Fruit fly (Drosophila melanogaster) whole organism, pupa: ENCODE results near the gene Naa40.
A peak's percentile ranks its signal among the peaks of the same experiment; 100 is the strongest.

Experiments used
- CG10348 ChIP-seq: fragments of 200-800 bp; sonication (Bioruptor generic); IDR thresholded peaks from 2 replicates; pipeline ENCODE4 v1.3.6; 2022; ENCODE audit warnings: missing biosample characterization, missing genetic modification characterization
- CG12605 ChIP-seq: fragments of 200-800 bp; sonication (Bioruptor generic); IDR thresholded peaks from 2 replicates; pipeline ENCODE4 v1.3.6; 2022; ENCODE audit warnings: missing biosample characterization, missing genetic modification characterization
- CG13204 ChIP-seq: fragments of 200-800 bp; sonication (Bioruptor generic); optimal IDR thresholded peaks from 2 replicates; lab custom pipeline; 2018; ENCODE audit warnings: missing biosample characterization, mild to moderate bottlenecking, missing genetic modification characterization, moderate library complexity
- CG14655 ChIP-seq: fragments of 200-800 bp; sonication (Bioruptor generic); optimal IDR thresholded peaks from 3 replicates; lab custom pipeline; 2017; ENCODE audit warnings: mild to moderate bottlenecking, missing biosample characterization, missing genetic modification reagents, missing genetic modification characterization
- CG15710 ChIP-seq: fragments of 200-800 bp; sonication (Bioruptor generic); optimal IDR thresholded peaks from 2 replicates; lab custom pipeline; 2018; ENCODE audit warnings: missing biosample characterization, mild to moderate bottlenecking, missing genetic modification characterization, moderate library complexity
- CG17806 ChIP-seq: fragments of 200-800 bp; sonication (Bioruptor generic); optimal IDR thresholded peaks from 2 replicates; lab custom pipeline; 2018; ENCODE audit warnings: missing biosample characterization, mild to moderate bottlenecking, missing genetic modification characterization, moderate library complexity
- CG32121 ChIP-seq: fragments of 200-800 bp; sonication (Bioruptor generic); IDR thresholded peaks from 2 replicates; pipeline ENCODE4 v1.3.6; 2022; ENCODE audit warnings: missing biosample characterization, missing genetic modification characterization
- CG34367 ChIP-seq: fragments of 200-800 bp; sonication (Bioruptor generic); optimal IDR thresholded peaks from 2 replicates; lab custom pipeline; 2018; ENCODE audit warnings: missing biosample characterization, mild to moderate bottlenecking, missing genetic modification characterization
- CG4496 ChIP-seq: fragments of 200-800 bp; sonication (Bioruptor generic); IDR thresholded peaks from 3 replicates; pipeline ENCODE4 v1.3.6; 2022; ENCODE audit warnings: missing biosample characterization, missing genetic modification characterization
- CG8159 ChIP-seq: fragments of 200-800 bp; sonication (Bioruptor generic); optimal IDR thresholded peaks from 3 replicates; lab custom pipeline; 2018; ENCODE audit warnings: missing biosample characterization, mild to moderate bottlenecking, missing genetic modification characterization, moderate library complexity
- CG8301 ChIP-seq: fragments of 200-800 bp; sonication (Bioruptor generic); optimal IDR thresholded peaks from 2 replicates; lab custom pipeline; 2018; ENCODE audit warnings: missing biosample characterization, mild to moderate bottlenecking, missing genetic modification characterization
- CG9948 ChIP-seq: fragments of 200-800 bp; sonication (Bioruptor generic); optimal IDR thresholded peaks from 2 replicates; lab custom pipeline; 2018; ENCODE audit warnings: missing biosample characterization, mild to moderate bottlenecking, missing genetic modification characterization, moderate library complexity
- D1 ChIP-seq: fragments of 200-800 bp; sonication (Bioruptor generic); optimal IDR thresholded peaks from 2 replicates; lab custom pipeline; 2018; ENCODE audit warnings: missing biosample characterization, mild to moderate bottlenecking, missing genetic modification characterization, moderate library complexity
- EcR ChIP-seq: fragments of 200-800 bp; sonication (Bioruptor generic); optimal IDR thresholded peaks from 3 replicates; lab custom pipeline; 2019; ENCODE audit warnings: missing biosample characterization, missing genetic modification characterization, mild to moderate bottlenecking, moderate library complexity, missing genetic modification reagents
- Ets98B ChIP-seq: fragments of 200-800 bp; sonication (Bioruptor generic); IDR thresholded peaks from 2 replicates; pipeline ENCODE4 v1.3.6; 2022; ENCODE audit warnings: missing biosample characterization, missing genetic modification characterization
- Pif1A ChIP-seq: fragments of 200-800 bp; sonication (Bioruptor generic); optimal IDR thresholded peaks from 3 replicates; lab custom pipeline; 2016; ENCODE audit warnings: missing biosample characterization, missing genetic modification characterization
- Pif1B ChIP-seq: fragments of 200-800 bp; sonication (Bioruptor generic); optimal IDR thresholded peaks from 3 replicates; lab custom pipeline; 2016; ENCODE audit warnings: missing biosample characterization, missing genetic modification characterization
- Snoo ChIP-seq: fragments of 200-800 bp; sonication (Bioruptor generic); optimal IDR thresholded peaks from 3 replicates; lab custom pipeline; 2017; ENCODE audit warnings: missing biosample characterization, mild to moderate bottlenecking, missing genetic modification characterization, inconsistent platforms
- fd96Ca ChIP-seq: fragments of 200-800 bp; sonication (Bioruptor generic); IDR thresholded peaks from 3 replicates; pipeline ENCODE4 v1.3.6; 2022; ENCODE audit warnings: missing biosample characterization, missing genetic modification characterization
- gl ChIP-seq: fragments of 200-800 bp; sonication (Bioruptor generic); optimal IDR thresholded peaks from 2 replicates; lab custom pipeline; 2018; ENCODE audit warnings: missing biosample characterization, mild to moderate bottlenecking, missing genetic modification characterization
- rn ChIP-seq: fragments of 200-800 bp; sonication (Bioruptor generic); IDR thresholded peaks from 2 replicates; pipeline ENCODE4 v1.3.6; 2022; ENCODE audit warnings: missing biosample characterization, missing genetic modification characterization

Gene Naa40

DNA sequence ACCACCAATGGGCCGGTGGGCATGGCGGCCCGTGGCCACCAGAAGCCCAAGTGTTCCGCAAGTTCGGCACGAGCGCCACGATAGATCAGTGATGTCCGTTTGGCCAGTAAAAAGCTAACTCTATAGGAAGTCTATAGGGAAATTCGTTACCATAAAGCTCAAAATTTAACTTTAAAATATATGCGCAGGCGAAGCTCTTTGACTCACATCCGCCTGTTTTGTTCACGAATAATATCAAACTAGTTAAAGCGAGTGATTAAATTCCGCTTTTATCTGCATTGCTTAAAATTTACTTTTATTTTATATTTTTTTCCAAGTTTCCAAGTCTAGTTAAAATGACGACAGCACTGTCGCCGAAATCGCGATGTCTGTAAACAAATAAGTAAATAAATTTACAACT, 32.9 kb upstream of the Naa40 start:
- peak; percentile 55 for TF ChIP-seq CG8301 (tag; lab: Kevin White, UChicago)
- no peak for TF ChIP-seq CG12605
- TF ChIP-seq fd96Ca (GFP tag; lab: Robert Waterston, UW), result peak; percentile 72
- no peak for TF ChIP-seq EcR (GFP tag; lab: Kevin White, UChicago)
- peak; percentile 38 for TF ChIP-seq CG15710
- TF ChIP-seq gl (tag; lab: Kevin White, UChicago), result no peak
- TF ChIP-seq D1 (tag; lab: Kevin White, UChicago), result peak; percentile 10
- TF ChIP-seq Pif1A (GFP tag; lab: Kevin White, UChicago), result no peak
- peak; percentile 34 for TF ChIP-seq CG9948 (tag; lab: Kevin White, UChicago)
- peak; percentile 47 for TF ChIP-seq Pif1B (GFP tag; lab: Kevin White, UChicago)
- TF ChIP-seq CG14655, result peak; percentile 63
- no peak for TF ChIP-seq CG10348 (GFP tag; lab: Robert Waterston, UW)
- peak; percentile 5 for TF ChIP-seq Snoo
- TF ChIP-seq CG13204 (GFP tag; lab: Kevin White, UChicago), result no peak
- TF ChIP-seq CG17806 (tag; lab: Kevin White, UChicago), result peak; percentile 42
- TF ChIP-seq rn, result no peak
- TF ChIP-seq CG8159 (tag; lab: Kevin White, UChicago), result peak; percentile 53
- peak; percentile 37 for TF ChIP-seq CG32121 (GFP tag; lab: Robert Waterston, UW)
- TF ChIP-seq CG4496 (GFP tag; lab: Robert Waterston, UW), result peak; percentile 71
- peak; percentile 38 for TF ChIP-seq Ets98B (GFP tag; lab: Robert Waterston, UW)
- TF ChIP-seq CG34367, result no peak
- TF ChIP-seq, all 21 proteins: peak for 13

DNA sequence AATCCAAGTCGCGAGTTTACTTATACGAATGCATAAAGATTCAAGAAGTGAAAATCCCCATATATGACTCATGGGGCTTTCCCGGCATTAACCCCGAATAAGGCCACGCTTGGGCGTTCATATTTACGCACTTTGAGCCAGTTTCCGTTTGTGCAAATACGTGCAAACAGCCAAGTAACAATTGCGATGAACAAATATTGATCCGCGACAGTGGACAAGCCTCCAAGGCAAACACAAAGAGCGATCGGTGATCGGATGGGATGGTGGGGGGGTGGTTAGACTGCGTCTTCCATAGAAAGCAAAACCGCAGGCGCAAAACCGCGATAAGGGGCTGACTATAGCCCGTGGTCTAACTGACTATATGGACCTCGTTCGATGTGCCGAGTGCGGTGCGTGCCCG, 32.5 kb upstream of the Naa40 start:
- TF ChIP-seq EcR (GFP tag; lab: Kevin White, UChicago) (peak; percentile 35), CG15710 (no peak), fd96Ca (GFP tag; lab: Robert Waterston, UW) (peak; percentile 49), CG32121 (GFP tag; lab: Robert Waterston, UW) (no peak; the same call in 1 of the 2 replicates), gl (tag; lab: Kevin White, UChicago) (peak; percentile 74), Ets98B (GFP tag; lab: Robert Waterston, UW) (peak; percentile 37; the same call in 1 of the 2 replicates), CG12605 (peak; percentile 40), CG9948 (tag; lab: Kevin White, UChicago) (no peak), Pif1A (GFP tag; lab: Kevin White, UChicago) (peak; percentile 62), CG17806 (tag; lab: Kevin White, UChicago) (no peak), CG34367 (peak; percentile 52), CG14655 (no peak), CG10348 (GFP tag; lab: Robert Waterston, UW) (no peak), CG8301 (tag; lab: Kevin White, UChicago) (no peak), rn (0 out of 2 replicates have a peak, but pooled peaks have one; percentile 18), CG13204 (GFP tag; lab: Kevin White, UChicago) (peak; percentile 83), CG4496 (GFP tag; lab: Robert Waterston, UW) (peak; percentile 36; the same call in 2 of the 3 replicates), Pif1B (GFP tag; lab: Kevin White, UChicago) (no peak), D1 (tag; lab: Kevin White, UChicago) (no peak), CG8159 (tag; lab: Kevin White, UChicago) (no peak), Snoo (no peak)

DNA sequence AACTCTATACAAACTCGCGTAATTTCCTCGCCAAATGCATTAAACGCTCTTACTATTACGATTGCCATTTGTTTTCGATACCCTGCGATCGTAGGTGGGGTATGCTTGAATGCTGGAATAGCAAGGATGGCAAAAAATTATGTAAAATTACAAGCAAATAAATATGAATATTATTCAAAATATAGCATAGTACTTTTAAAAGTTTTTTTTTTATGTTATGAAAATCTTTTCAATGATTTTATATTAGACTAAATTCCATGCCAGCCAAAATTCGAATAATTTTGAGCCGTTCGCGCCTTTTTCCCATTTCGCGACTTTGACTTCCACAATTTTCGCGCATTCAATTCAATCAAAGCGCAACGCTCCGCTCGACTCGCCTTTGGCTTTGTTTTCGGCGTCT, 31.4 kb upstream of the Naa40 start:
- no peak for TF ChIP-seq gl (tag; lab: Kevin White, UChicago)
- TF ChIP-seq CG17806 (tag; lab: Kevin White, UChicago), result no peak
- TF ChIP-seq CG10348 (GFP tag; lab: Robert Waterston, UW), result no peak
- no peak for TF ChIP-seq Ets98B (GFP tag; lab: Robert Waterston, UW)
- TF ChIP-seq D1 (tag; lab: Kevin White, UChicago), result no peak

dm6 chr3R:29755248-29755647, 30.5 kb upstream of the Naa40 start:
- TF ChIP-seq fd96Ca (GFP tag; lab: Robert Waterston, UW), result peak; percentile 90
- no peak for TF ChIP-seq CG8159 (tag; lab: Kevin White, UChicago)
- no peak for TF ChIP-seq CG13204 (GFP tag; lab: Kevin White, UChicago)
- TF ChIP-seq CG10348 (GFP tag; lab: Robert Waterston, UW), result peak; percentile 33; the same call in 1 of the 2 replicates
- no peak for TF ChIP-seq Pif1A (GFP tag; lab: Kevin White, UChicago)
- TF ChIP-seq CG8301 (tag; lab: Kevin White, UChicago), result no peak
- 0 out of 2 replicates have a peak, but pooled peaks have one; percentile 52 for TF ChIP-seq rn
- TF ChIP-seq CG12605, result peak; percentile 40; the same call in 1 of the 2 replicates
- no peak for TF ChIP-seq CG14655
- peak; percentile 7 for TF ChIP-seq CG9948 (tag; lab: Kevin White, UChicago)
- TF ChIP-seq CG4496 (GFP tag; lab: Robert Waterston, UW), result peak; percentile 83
- TF ChIP-seq D1 (tag; lab: Kevin White, UChicago), result no peak
- TF ChIP-seq CG32121 (GFP tag; lab: Robert Waterston, UW), result peak; percentile 87
- TF ChIP-seq CG15710, result peak; percentile 3
- no peak for TF ChIP-seq Snoo
- no peak for TF ChIP-seq Pif1B (GFP tag; lab: Kevin White, UChicago)
- no peak for TF ChIP-seq CG34367
- peak; percentile 87 for TF ChIP-seq Ets98B (GFP tag; lab: Robert Waterston, UW)
- no peak for TF ChIP-seq CG17806 (tag; lab: Kevin White, UChicago)
- TF ChIP-seq EcR (GFP tag; lab: Kevin White, UChicago), result no peak
- TF ChIP-seq gl (tag; lab: Kevin White, UChicago), result no peak
- TF ChIP-seq, all 21 proteins: peak for 9

dm6 chr3R:29749304-29750066, 24.7 kb upstream of the Naa40 start:
- no peak for TF ChIP-seq gl (tag; lab: Kevin White, UChicago)
- TF ChIP-seq rn, result no peak
- no peak for TF ChIP-seq CG13204 (GFP tag; lab: Kevin White, UChicago)
- TF ChIP-seq D1 (tag; lab: Kevin White, UChicago), result no peak
- TF ChIP-seq CG34367, result no peak
- TF ChIP-seq Pif1B (GFP tag; lab: Kevin White, UChicago), result no peak
- no peak for TF ChIP-seq CG8301 (tag; lab: Kevin White, UChicago)
- no peak for TF ChIP-seq CG10348 (GFP tag; lab: Robert Waterston, UW)
- no peak for TF ChIP-seq CG12605
- TF ChIP-seq Pif1A (GFP tag; lab: Kevin White, UChicago), result no peak
- TF ChIP-seq CG15710, result no peak
- no peak for TF ChIP-seq Ets98B (GFP tag; lab: Robert Waterston, UW)
- no peak for TF ChIP-seq Snoo
- TF ChIP-seq CG32121 (GFP tag; lab: Robert Waterston, UW), result no peak
- TF ChIP-seq fd96Ca (GFP tag; lab: Robert Waterston, UW), result no peak
